Worm (Caenorhabditis elegans) whole organism, early embryonic: ENCODE measurements around the gene sgn-1.

Experiments used
- B0310.2 ChIP-seq: sonication (generic microtip); optimal IDR thresholded peaks from 2 replicates; lab custom pipeline; 2016; ENCODE audit warnings: mild to moderate bottlenecking, missing genetic modification characterization, missing compliant biosample characterization
- F13C5.2 ChIP-seq: sonication (generic microtip); optimal IDR thresholded peaks from 2 replicates; lab custom pipeline; 2017; ENCODE audit warnings: mild to moderate bottlenecking, missing genetic modification characterization, inconsistent platforms, missing compliant biosample characterization
- ama-1 ChIP-seq: fragments of 150-350 bp; optimal IDR thresholded peaks from 2 replicates; lab custom pipeline; 2014
- ceh-36 ChIP-seq: sonication (generic microtip); optimal IDR thresholded peaks from 2 replicates; lab custom pipeline; 2016; ENCODE audit warnings: missing genetic modification characterization, inconsistent platforms, missing compliant biosample characterization
- hmbx-1 ChIP-seq: sonication (generic microtip); optimal IDR thresholded peaks from 2 replicates; lab custom pipeline; 2016; ENCODE audit warnings: mild to moderate bottlenecking, missing genetic modification characterization, missing compliant biosample characterization
- hnd-1 ChIP-seq: sonication (generic microtip); optimal IDR thresholded peaks from 2 replicates; lab custom pipeline; 2016; ENCODE audit warnings: missing genetic modification characterization, missing compliant biosample characterization
- pes-1 ChIP-seq: fragments of 200-800 bp; sonication (Bioruptor generic); IDR thresholded peaks from 2 replicates; pipeline ENCODE4 v1.3.6; 2022; ENCODE audit warnings: missing genetic modification reagents, missing genetic modification characterization, missing compliant biosample characterization
- scrt-1 ChIP-seq: fragments of 200-800 bp; sonication (Bioruptor generic); IDR thresholded peaks from 2 replicates; pipeline ENCODE4 v1.3.6; 2022; ENCODE audit warnings: missing genetic modification characterization, missing compliant biosample characterization
- sea-1 ChIP-seq: fragments of 200-800 bp; sonication (Bioruptor generic); conservative IDR thresholded peaks from 2 replicates; pipeline ENCODE4 v1.3.6; 2022; ENCODE audit warnings: missing genetic modification characterization, missing compliant biosample characterization
- tbx-11 ChIP-seq: fragments of 200-800 bp; sonication (Bioruptor generic); IDR thresholded peaks from 2 replicates; pipeline ENCODE4 v1.3.6; 2022; ENCODE audit warnings: missing genetic modification characterization, missing compliant biosample characterization
- tbx-37 ChIP-seq: fragments of 200-800 bp; sonication (Bioruptor generic); conservative IDR thresholded peaks from 2 replicates; pipeline ENCODE4 v1.3.6; 2022; ENCODE audit warnings: missing genetic modification reagents, missing genetic modification characterization, missing compliant biosample characterization

- TF ChIP-seq pes-1 (GFP tag; lab: Robert Waterston, UW) (no peak), hnd-1 (no peak), B0310.2 (tag; lab: Kevin White, UChicago) (no peak), tbx-11 (GFP tag; lab: Robert Waterston, UW) (no peak), hmbx-1 (no peak), scrt-1 (GFP tag; lab: Robert Waterston, UW) (no peak), ama-1 (lab: Kevin White, UChicago) (no peak), sea-1 (GFP tag; lab: Robert Waterston, UW) (no peak), ceh-36 (tag; lab: Kevin White, UChicago) (no peak), tbx-37 (GFP tag; lab: Robert Waterston, UW) (no peak), F13C5.2 (tag; lab: Kevin White, UChicago) (no peak)
Observed at ce11 chrII:8825769-8826168, 42.3 kb upstream of the sgn-1 start, which contains the start of gene nas-25.
